Worm (Caenorhabditis elegans) whole organism, L4 larva: ENCODE data around the gene F25B5.5.

Experiments used
- F10B5.3 ChIP-seq: sonication (generic microtip); optimal IDR thresholded peaks from 2 replicates; lab custom pipeline; 2016; ENCODE audit warnings: mild to moderate bottlenecking, missing genetic modification characterization, missing compliant biosample characterization
- F37D6.2 ChIP-seq: sonication (generic microtip); optimal IDR thresholded peaks from 2 replicates; lab custom pipeline; 2016; ENCODE audit warnings: mild to moderate bottlenecking, missing genetic modification characterization, missing compliant biosample characterization
- T20F7.1 ChIP-seq: fragments of 200-800 bp; sonication (Bioruptor generic); optimal IDR thresholded peaks from 2 replicates; lab custom pipeline; 2018; ENCODE audit warnings: mild to moderate bottlenecking, missing genetic modification characterization, missing compliant biosample characterization
- T26A8.4 ChIP-seq: fragments of 200-800 bp; sonication (Bioruptor generic); IDR thresholded peaks from 2 replicates; pipeline ENCODE4 v1.3.6; 2022; ENCODE audit warnings: missing genetic modification characterization, missing compliant biosample characterization
- Y5F2A.4 ChIP-seq: fragments of 200-800 bp; sonication (Bioruptor generic); optimal IDR thresholded peaks from 2 replicates; lab custom pipeline; 2018; ENCODE audit warnings: mild to moderate bottlenecking, missing genetic modification characterization, missing compliant biosample characterization
- ZK337.2 ChIP-seq: fragments of 200-800 bp; sonication (Bioruptor generic); IDR thresholded peaks from 2 replicates; pipeline ENCODE4 v1.3.6; 2022; ENCODE audit warnings: missing genetic modification reagents, missing genetic modification characterization, missing compliant biosample characterization
- ama-1 ChIP-seq: fragments of 150-350 bp; optimal IDR thresholded peaks from 2 replicates; lab custom pipeline; 2014; ENCODE audit warnings: inconsistent platforms, mixed read lengths
- ceh-20 ChIP-seq: fragments of 200-800 bp; sonication (Bioruptor generic); IDR thresholded peaks from 2 replicates; pipeline ENCODE4 v1.3.6; 2022; ENCODE audit warnings: missing genetic modification reagents, missing genetic modification characterization, missing compliant biosample characterization
- ceh-32 ChIP-seq: sonication (generic microtip); optimal IDR thresholded peaks from 2 replicates; lab custom pipeline; 2016; ENCODE audit warnings: mild to moderate bottlenecking, missing genetic modification characterization, missing compliant biosample characterization; ENCODE audit not compliant: poor library complexity
- ctbp-1 ChIP-seq: fragments of 200-800 bp; sonication (Bioruptor generic); IDR thresholded peaks from 2 replicates; pipeline ENCODE4 v1.3.6; 2022; ENCODE audit warnings: missing genetic modification reagents, missing genetic modification characterization, missing compliant biosample characterization
- daf-16 ChIP-seq, 3 experiments: sonication (generic microtip); optimal IDR thresholded peaks; 2 replicates each; lab custom pipeline; 2016 to 2017; ENCODE audit warnings: missing genetic modification characterization in 3 of 3, missing genetic modification reagents in 3 of 3, mild to moderate bottlenecking in 2 of 3, missing compliant biosample characterization in 2 of 3, missing biosample characterization in 1 of 3, moderate library complexity in 1 of 3
- daf-8 ChIP-seq: fragments of 200-800 bp; sonication (Bioruptor generic); IDR thresholded peaks from 2 replicates; pipeline ENCODE4 v1.3.6; 2022; ENCODE audit warnings: missing genetic modification characterization, missing compliant biosample characterization
- dmd-6 ChIP-seq: fragments of 200-800 bp; sonication (Bioruptor generic); IDR thresholded peaks from 2 replicates; pipeline ENCODE4 v1.3.6; 2022; ENCODE audit warnings: missing genetic modification reagents, missing genetic modification characterization, missing compliant biosample characterization
- dmd-8 ChIP-seq: fragments of 200-800 bp; sonication (Bioruptor generic); IDR thresholded peaks from 2 replicates; pipeline ENCODE4 v1.3.6; 2022; ENCODE audit warnings: missing genetic modification characterization, missing compliant biosample characterization
- dpl-1 ChIP-seq: fragments of 150-350 bp; optimal IDR thresholded peaks from 2 replicates; lab custom pipeline; 2014; ENCODE audit warnings: missing biosample characterization, missing genetic modification reagents, missing genetic modification characterization
- dve-1 ChIP-seq: sonication (generic microtip); optimal IDR thresholded peaks from 2 replicates; lab custom pipeline; 2017; ENCODE audit warnings: antibody characterized with exemption, mild to moderate bottlenecking, missing genetic modification characterization, missing compliant biosample characterization; ENCODE audit not compliant: insufficient read depth
- egl-43 ChIP-seq: fragments of 200-800 bp; sonication (Bioruptor generic); IDR thresholded peaks from 2 replicates; pipeline ENCODE4 v1.3.6; 2022; ENCODE audit warnings: missing genetic modification reagents, missing genetic modification characterization, missing compliant biosample characterization
- fkh-10 ChIP-seq: fragments of 150-350 bp; optimal IDR thresholded peaks from 2 replicates; lab custom pipeline; 2014; ENCODE audit warnings: missing biosample characterization, missing genetic modification reagents, missing genetic modification characterization
- fos-1 ChIP-seq: fragments of 150-350 bp; optimal IDR thresholded peaks from 2 replicates; lab custom pipeline; 2014; ENCODE audit warnings: missing biosample characterization, missing genetic modification characterization
- gei-8 ChIP-seq: fragments of 200-800 bp; sonication (Bioruptor generic); optimal IDR thresholded peaks from 2 replicates; lab custom pipeline; 2018; ENCODE audit warnings: mild to moderate bottlenecking, missing genetic modification characterization, missing compliant biosample characterization
- hlh-30 ChIP-seq: sonication (generic microtip); optimal IDR thresholded peaks from 2 replicates; lab custom pipeline; 2017; ENCODE audit warnings: antibody characterized with exemption, mild to moderate bottlenecking, missing genetic modification characterization, missing compliant biosample characterization; ENCODE audit not compliant: insufficient read depth
- hmg-1.1 ChIP-seq: fragments of 200-800 bp; sonication (Bioruptor generic); IDR thresholded peaks from 2 replicates; pipeline ENCODE4 v1.3.6; 2022; ENCODE audit warnings: missing genetic modification reagents, missing genetic modification characterization, missing compliant biosample characterization
- lim-7 ChIP-seq: fragments of 200-800 bp; sonication (Bioruptor generic); IDR thresholded peaks from 2 replicates; pipeline ENCODE4 v1.3.6; 2022; ENCODE audit warnings: missing genetic modification characterization, missing compliant biosample characterization
- lin-15B ChIP-seq: fragments of 150-350 bp; sonication (generic microtip); optimal IDR thresholded peaks from 3 replicates; lab custom pipeline; 2014; ENCODE audit warnings: missing biosample characterization, missing genetic modification characterization
- madf-5 ChIP-seq, 2 experiments: fragments of 200-800 bp; sonication (Bioruptor generic); IDR thresholded peaks; 2 replicates each; pipeline ENCODE4 v1.3.6; 2022; ENCODE audit warnings: missing compliant biosample characterization in 2 of 2, missing genetic modification characterization in 2 of 2
- mdl-1 ChIP-seq, 2 experiments: fragments of 150-350 bp in 1 of 2; sonication (generic microtip) in 1 of 2; optimal IDR thresholded peaks; 2 replicates each; lab custom pipeline; 2014 to 2017; ENCODE audit warnings: missing biosample characterization in 2 of 2, missing genetic modification characterization in 2 of 2
- mep-1 ChIP-seq: fragments of 150-350 bp; sonication (generic microtip); optimal IDR thresholded peaks from 3 replicates; lab custom pipeline; 2014; ENCODE audit warnings: missing biosample characterization, missing genetic modification characterization
- mes-2 ChIP-seq: sonication (generic microtip); optimal IDR thresholded peaks from 2 replicates; lab custom pipeline; 2016; ENCODE audit warnings: missing genotype, mild to moderate bottlenecking, missing genetic modification characterization, missing compliant biosample characterization; ENCODE audit not compliant: poor library complexity, severe bottlenecking
- mxl-2 ChIP-seq: fragments of 200-800 bp; sonication (Bioruptor generic); conservative IDR thresholded peaks from 2 replicates; pipeline ENCODE4 v1.3.6; 2022; ENCODE audit warnings: missing genetic modification reagents, missing genetic modification characterization, missing compliant biosample characterization
- nhr-10 ChIP-seq: fragments of 150-350 bp; optimal IDR thresholded peaks from 2 replicates; lab custom pipeline; 2014; ENCODE audit warnings: missing biosample characterization, missing genetic modification characterization
- nhr-11 ChIP-seq: fragments of 150-350 bp; optimal IDR thresholded peaks from 2 replicates; lab custom pipeline; 2014; ENCODE audit warnings: missing biosample characterization, missing genetic modification characterization
- nhr-237 ChIP-seq: sonication (generic microtip); optimal IDR thresholded peaks from 2 replicates; lab custom pipeline; 2017; ENCODE audit warnings: missing biosample characterization, missing genetic modification characterization
- nhr-25 ChIP-seq: sonication (generic microtip); optimal IDR thresholded peaks from 2 replicates; lab custom pipeline; 2017; ENCODE audit warnings: missing genetic modification characterization, mild to moderate bottlenecking, missing compliant biosample characterization, antibody characterized with exemption, moderate library complexity, borderline replicate concordance; ENCODE audit not compliant: insufficient read depth
- pha-4 ChIP-seq, 2 experiments: fragments of 150-350 bp in 1 of 2; fragments of 200-800 bp in 1 of 2; sonication (Bioruptor generic) in 1 of 2; IDR thresholded peaks in 1 of 2; optimal IDR thresholded peaks in 1 of 2; 2 replicates each; pipeline versions ENCODE4 v1.3.6 to Lab custom; 2014 to 2022; ENCODE audit warnings: missing genetic modification characterization in 2 of 2, missing genetic modification reagents in 2 of 2, missing biosample characterization in 1 of 2, missing compliant biosample characterization in 1 of 2
- rbr-2 ChIP-seq: sonication (generic microtip); optimal IDR thresholded peaks from 2 replicates; lab custom pipeline; 2016; ENCODE audit warnings: missing genotype, missing genetic modification characterization, missing compliant biosample characterization
- sdz-12 ChIP-seq: fragments of 200-800 bp; sonication (Bioruptor generic); optimal IDR thresholded peaks from 2 replicates; lab custom pipeline; 2018; ENCODE audit warnings: mild to moderate bottlenecking, missing genetic modification characterization, missing compliant biosample characterization
- set-16 ChIP-seq: fragments of 200-800 bp; sonication (Bioruptor generic); IDR thresholded peaks from 2 replicates; pipeline ENCODE4 v1.3.6; 2022; ENCODE audit warnings: missing genetic modification reagents, missing genetic modification characterization, missing compliant biosample characterization
- spr-1 ChIP-seq: sonication (generic microtip); optimal IDR thresholded peaks from 2 replicates; lab custom pipeline; 2016; ENCODE audit warnings: mild to moderate bottlenecking, missing genetic modification characterization, missing compliant biosample characterization
- tag-97 ChIP-seq: fragments of 200-800 bp; sonication (Bioruptor generic); IDR thresholded peaks from 2 replicates; pipeline ENCODE4 v1.3.6; 2022; ENCODE audit warnings: missing genetic modification characterization, missing compliant biosample characterization
- unc-62 ChIP-seq, 3 experiments: fragments of 150-350 bp in 1 of 3; sonication (generic microtip); optimal IDR thresholded peaks in 2 of 3; peaks in 1 of 3; 1 replicate in 1 of 3; 2 replicates in 2 of 3; lab custom pipeline; 2014 to 2017; ENCODE audit warnings: missing biosample characterization in 3 of 3, missing genetic modification characterization in 3 of 3, missing genetic modification reagents in 3 of 3, missing genotype in 1 of 3
- zag-1 ChIP-seq: fragments of 150-350 bp; optimal IDR thresholded peaks from 2 replicates; lab custom pipeline; 2014; ENCODE audit warnings: missing biosample characterization, missing genetic modification characterization
- zfp-3 ChIP-seq: fragments of 200-800 bp; sonication (Bioruptor generic); conservative IDR thresholded peaks from 2 replicates; pipeline ENCODE4 v1.3.6; 2022; ENCODE audit warnings: missing genetic modification reagents, missing genetic modification characterization, missing compliant biosample characterization
- zip-11 ChIP-seq: fragments of 200-800 bp; sonication (Bioruptor generic); IDR thresholded peaks from 2 replicates; pipeline ENCODE4 v1.3.6; 2022; ENCODE audit warnings: missing genetic modification characterization, missing compliant biosample characterization
- zip-2 ChIP-seq: fragments of 150-350 bp; optimal IDR thresholded peaks from 2 replicates; lab custom pipeline; 2014; ENCODE audit warnings: missing biosample characterization, missing genetic modification characterization
- ztf-7 ChIP-seq: fragments of 150-350 bp; optimal IDR thresholded peaks from 2 replicates; lab custom pipeline; 2014; ENCODE audit warnings: missing biosample characterization, missing genetic modification characterization

Gene F25B5.5

DNA sequence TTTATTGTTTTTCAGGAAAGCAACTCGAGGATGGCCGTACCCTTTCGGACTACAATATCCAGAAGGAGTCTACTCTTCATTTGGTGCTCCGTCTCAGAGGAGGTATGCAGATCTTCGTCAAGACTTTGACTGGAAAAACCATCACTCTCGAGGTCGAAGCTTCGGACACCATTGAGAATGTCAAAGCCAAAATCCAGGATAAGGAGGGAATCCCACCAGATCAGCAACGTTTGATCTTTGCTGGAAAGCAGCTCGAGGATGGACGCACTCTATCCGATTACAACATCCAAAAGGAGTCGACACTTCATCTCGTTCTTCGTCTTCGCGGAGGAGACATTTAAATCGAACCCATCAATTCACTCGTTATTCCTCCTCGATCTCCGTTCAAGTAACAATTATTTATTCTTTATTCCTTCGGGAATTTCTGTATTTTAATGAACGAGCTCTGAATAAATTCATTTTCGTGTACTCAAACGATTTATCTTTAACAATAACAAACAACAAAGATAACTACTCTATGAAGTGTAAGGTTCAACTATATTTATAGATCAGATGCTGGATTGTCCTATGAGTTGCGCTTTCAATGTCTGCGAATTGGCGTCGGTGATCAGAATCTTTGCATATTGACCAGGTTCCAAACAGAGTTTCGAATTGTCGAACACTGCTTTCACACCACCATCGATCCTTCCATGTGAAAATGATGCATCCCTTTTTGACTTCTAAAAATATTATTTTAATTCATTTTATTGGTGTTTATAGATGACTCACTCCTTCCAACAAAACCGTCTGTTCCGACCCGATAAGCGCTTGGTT, 2.4 kb downstream of the F25B5.5 start (continued):
- TF ChIP-seq unc-62 (GFP tag; optimal IDR thresholded peaks at IDR 0.05 in 1 of 2; lab: Kevin White, UChicago), result peak in 1 of 2 experiments; percentile 90
- no peak for TF ChIP-seq unc-62 (tag; optimal IDR thresholded peaks at IDR 0.05; lab: Kevin White, UChicago)
- no peak for TF ChIP-seq dmd-8
- TF ChIP-seq hlh-30 (tag; lab: Kevin White, UChicago), result peak; percentile 35
- TF ChIP-seq ztf-7, result no peak
- peak; percentile 82 for TF ChIP-seq dve-1 (tag; lab: Kevin White, UChicago)
- TF ChIP-seq F37D6.2, result no peak
- TF ChIP-seq daf-8 (GFP tag; lab: Robert Waterston, UW), result no peak

DNA sequence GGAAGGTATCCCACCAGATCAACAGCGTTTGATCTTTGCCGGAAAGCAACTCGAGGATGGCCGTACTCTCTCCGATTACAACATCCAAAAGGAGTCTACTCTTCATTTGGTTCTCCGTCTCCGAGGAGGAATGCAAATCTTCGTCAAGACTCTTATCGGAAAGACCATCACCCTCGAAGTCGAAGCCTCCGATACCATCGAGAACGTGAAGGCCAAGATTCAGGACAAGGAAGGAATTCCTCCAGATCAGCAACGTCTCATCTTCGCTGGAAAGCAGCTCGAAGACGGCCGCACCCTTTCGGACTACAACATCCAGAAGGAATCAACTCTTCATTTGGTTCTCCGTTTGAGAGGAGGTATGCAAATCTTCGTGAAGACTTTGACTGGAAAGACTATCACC, 3.8 kb downstream of the F25B5.5 start:
- TF ChIP-seq gei-8 (GFP tag; lab: Kevin White, UChicago) (no peak), zip-11 (GFP tag; lab: Robert Waterston, UW) (no peak), fos-1 (tag; lab: Kevin White, UChicago) (no peak), nhr-11 (tag; lab: Kevin White, UChicago) (no peak), ztf-7 (no peak), nhr-25 (no peak), T20F7.1 (GFP tag; lab: Kevin White, UChicago) (no peak), spr-1 (tag; lab: Kevin White, UChicago) (no peak), sdz-12 (GFP tag; lab: Kevin White, UChicago) (no peak), mes-2 (tag; lab: Kevin White, UChicago) (no peak), ama-1 (lab: Kevin White, UChicago) (no peak), fkh-10 (GFP tag; lab: Kevin White, UChicago) (no peak), tag-97 (GFP tag; lab: Robert Waterston, UW) (no peak), zfp-3 (GFP tag; lab: Robert Waterston, UW) (no peak), mep-1 (tag; lab: Kevin White, UChicago) (no peak), unc-62 (GFP tag; optimal IDR thresholded peaks at IDR 0.05 in 1 of 2; lab: Kevin White, UChicago) (no peak), unc-62 (tag; optimal IDR thresholded peaks at IDR 0.05; lab: Kevin White, UChicago) (no peak), ceh-32 (tag; lab: Kevin White, UChicago) (no peak), set-16 (GFP tag; lab: Robert Waterston, UW) (0 out of 2 replicates have a peak, but pooled peaks have one; percentile 10), zag-1 (tag; lab: Kevin White, UChicago) (no peak), mdl-1 (tag; optimal IDR thresholded peaks at IDR 0.05; lab: Kevin White, UChicago) (no peak), mxl-2 (GFP tag; lab: Robert Waterston, UW) (no peak), dpl-1 (GFP tag; lab: Kevin White, UChicago) (no peak), daf-16 (GFP tag; optimal IDR thresholded peaks at IDR 0.05; lab: Kevin White, UChicago) (no peak), daf-16 (tag; optimal IDR thresholded peaks at IDR 0.05; lab: Kevin White, UChicago) (no peak), lim-7 (no peak), F37D6.2 (no peak), T26A8.4 (GFP tag; lab: Robert Waterston, UW) (no peak), nhr-237 (no peak), ctbp-1 (GFP tag; lab: Robert Waterston, UW) (0 out of 2 replicates have a peak, but pooled peaks have one; percentile 6), Y5F2A.4 (no peak), rbr-2 (no peak), dmd-6 (GFP tag; lab: Robert Waterston, UW) (no peak), lin-15B (no peak), zip-2 (tag; lab: Kevin White, UChicago) (no peak), pha-4 (GFP tag; IDR thresholded peaks at IDR 0.05; lab: Robert Waterston, UW) (peak; percentile 5; the same call in 1 of the 2 replicates), pha-4 (tag; optimal IDR thresholded peaks at IDR 0.05; lab: Kevin White, UChicago) (no peak), nhr-10 (no peak), egl-43 (GFP tag; lab: Robert Waterston, UW) (peak; percentile 52; the same call in 1 of the 2 replicates), madf-5 (GFP tag; IDR thresholded peaks at IDR 0.05; lab: Robert Waterston, UW) (no peak), ZK337.2 (no peak; the same call in 1 of the 2 replicates), ceh-20 (GFP tag; lab: Robert Waterston, UW) (no peak), hmg-1.1 (GFP tag; lab: Robert Waterston, UW) (0 out of 2 replicates have a peak, but pooled peaks have one; percentile 13), F10B5.3 (tag; lab: Kevin White, UChicago) (no peak), hlh-30 (tag; lab: Kevin White, UChicago) (no peak)
